Fruit fly (Drosophila melanogaster) whole organism, embryonic: Measurements from ENCODE around the gene Ssu72.

Experiments used
- Ada2b ChIP-seq: fragments of 200-800 bp; sonication (Bioruptor generic); IDR thresholded peaks from 2 replicates; pipeline ENCODE4 v1.3.6; 2022; ENCODE audit warnings: missing biosample characterization, missing genetic modification characterization
- Atf6 ChIP-seq: fragments of 200-800 bp; sonication (Bioruptor generic); IDR thresholded peaks from 2 replicates; pipeline ENCODE4 v1.3.6; 2022; ENCODE audit warnings: missing biosample characterization, missing genetic modification characterization
- CG10274 ChIP-seq: fragments of 200-800 bp; sonication (Bioruptor generic); optimal IDR thresholded peaks from 3 replicates; lab custom pipeline; 2017; ENCODE audit warnings: missing biosample characterization, mild to moderate bottlenecking, missing genetic modification characterization
- CG10979 ChIP-seq: fragments of 200-800 bp; sonication (Bioruptor generic); optimal IDR thresholded peaks from 2 replicates; lab custom pipeline; 2018; ENCODE audit warnings: missing biosample characterization, mild to moderate bottlenecking, missing genetic modification characterization, moderate library complexity
- CG11696 ChIP-seq: fragments of 200-800 bp; sonication (Bioruptor generic); IDR thresholded peaks from 2 replicates; pipeline ENCODE4 v1.3.6; 2022; ENCODE audit warnings: missing biosample characterization, missing genetic modification characterization
- CG12744 ChIP-seq: fragments of 200-800 bp; sonication (Bioruptor generic); optimal IDR thresholded peaks from 2 replicates; lab custom pipeline; 2016; ENCODE audit warnings: missing biosample characterization, missing genetic modification characterization
- CG13775 ChIP-seq: fragments of 200-800 bp; sonication (Bioruptor generic); optimal IDR thresholded peaks from 3 replicates; lab custom pipeline; 2017; ENCODE audit warnings: missing biosample characterization, mild to moderate bottlenecking, missing genetic modification characterization
- CG15696 ChIP-seq: fragments of 200-800 bp; sonication (Bioruptor generic); optimal IDR thresholded peaks from 2 replicates; lab custom pipeline; 2019; ENCODE audit warnings: missing biosample characterization, mild to moderate bottlenecking, missing genetic modification characterization, moderate library complexity
- CG1603 ChIP-seq: fragments of 200-800 bp; sonication (Bioruptor generic); optimal IDR thresholded peaks from 2 replicates; lab custom pipeline; 2019; ENCODE audit warnings: missing biosample characterization, mild to moderate bottlenecking, missing genetic modification characterization, moderate library complexity
- CG18262 ChIP-seq: fragments of 200-800 bp; optimal IDR thresholded peaks from 3 replicates; lab custom pipeline; 2019; ENCODE audit warnings: missing biosample characterization, mild to moderate bottlenecking, missing genetic modification characterization, moderate library complexity
- CG30403 ChIP-seq: fragments of 200-800 bp; sonication (Bioruptor generic); optimal IDR thresholded peaks from 3 replicates; lab custom pipeline; 2016; ENCODE audit warnings: missing biosample characterization, missing genetic modification characterization
- CG31365 ChIP-seq: fragments of 200-800 bp; sonication (Bioruptor generic); optimal IDR thresholded peaks from 2 replicates; lab custom pipeline; 2018; ENCODE audit warnings: missing biosample characterization, mild to moderate bottlenecking, missing genetic modification characterization
- CG3407 ChIP-seq: fragments of 200-800 bp; sonication (Bioruptor generic); optimal IDR thresholded peaks from 2 replicates; lab custom pipeline; 2018; ENCODE audit warnings: missing biosample characterization, mild to moderate bottlenecking, missing genetic modification characterization
- CG3847 ChIP-seq: fragments of 200-800 bp; sonication (Bioruptor generic); IDR thresholded peaks from 2 replicates; pipeline ENCODE4 v1.3.6; 2022; ENCODE audit warnings: missing biosample characterization, missing genetic modification characterization
- CG4282 ChIP-seq: fragments of 200-800 bp; sonication (Bioruptor generic); optimal IDR thresholded peaks from 2 replicates; lab custom pipeline; 2016; ENCODE audit warnings: missing biosample characterization, missing genetic modification characterization
- CG4820 ChIP-seq: fragments of 200-800 bp; sonication (Bioruptor generic); optimal IDR thresholded peaks from 3 replicates; lab custom pipeline; 2016; ENCODE audit warnings: missing biosample characterization, missing genetic modification characterization
- CG4854 ChIP-seq: fragments of 200-800 bp; sonication (Bioruptor generic); optimal IDR thresholded peaks from 2 replicates; lab custom pipeline; 2016; ENCODE audit warnings: missing biosample characterization, missing genetic modification characterization, inconsistent platforms
- CG6689 ChIP-seq: fragments of 200-800 bp; sonication (Bioruptor generic); IDR thresholded peaks from 2 replicates; pipeline ENCODE4 v1.3.6; 2022; ENCODE audit warnings: missing biosample characterization, missing genetic modification characterization
- CG7556 ChIP-seq: fragments of 200-800 bp; sonication (Bioruptor generic); optimal IDR thresholded peaks from 2 replicates; lab custom pipeline; 2017; ENCODE audit warnings: missing biosample characterization, mild to moderate bottlenecking, missing genetic modification characterization
- CG8290 ChIP-seq, 3 experiments: fragments of 200-800 bp; sonication (Bioruptor generic); optimal IDR thresholded peaks; 2 replicates each; lab custom pipeline; 2016 to 2019; ENCODE audit warnings: missing biosample characterization in 3 of 3, missing genetic modification characterization in 3 of 3, mild to moderate bottlenecking in 2 of 3, moderate library complexity in 1 of 3
- CG8478 ChIP-seq: fragments of >200 bp; optimal IDR thresholded peaks from 2 replicates; lab custom pipeline; 2018
- Chrac-16 ChIP-seq: fragments of 200-800 bp; sonication (Bioruptor generic); optimal IDR thresholded peaks from 3 replicates; lab custom pipeline; 2016; ENCODE audit warnings: missing biosample characterization, missing genetic modification characterization
- Dad ChIP-seq: fragments of 200-800 bp; sonication (Bioruptor generic); optimal IDR thresholded peaks from 3 replicates; lab custom pipeline; 2016; ENCODE audit warnings: missing biosample characterization, missing genetic modification characterization
- Elba2 ChIP-seq: fragments of 200-800 bp; sonication (Bioruptor generic); optimal IDR thresholded peaks from 3 replicates; lab custom pipeline; 2016; ENCODE audit warnings: missing biosample characterization, missing genetic modification characterization
- HHEX ChIP-seq: fragments of 200-800 bp; sonication (Bioruptor generic); optimal IDR thresholded peaks from 3 replicates; lab custom pipeline; 2017; ENCODE audit warnings: missing biosample characterization, mild to moderate bottlenecking, missing genetic modification characterization, missing genetic modification reagents
- HLH4C ChIP-seq: fragments of 200-800 bp; sonication (Bioruptor generic); IDR thresholded peaks from 3 replicates; pipeline ENCODE4 v1.3.6; 2022; ENCODE audit warnings: missing biosample characterization, missing genetic modification characterization; ENCODE audit not compliant: partially characterized antibody
- Hmr ChIP-seq: fragments of 200-800 bp; sonication (Bioruptor generic); optimal IDR thresholded peaks from 3 replicates; lab custom pipeline; 2017; ENCODE audit warnings: mild to moderate bottlenecking, missing biosample characterization, missing genetic modification reagents, missing genetic modification characterization
- Hr39 ChIP-seq: fragments of >200 bp; optimal IDR thresholded peaks from 2 replicates; lab custom pipeline; 2017
- Hsf ChIP-seq: fragments of 200-800 bp; sonication (Bioruptor generic); optimal IDR thresholded peaks from 3 replicates; lab custom pipeline; 2016; ENCODE audit warnings: missing biosample characterization, missing genetic modification characterization
- Lpt ChIP-seq: fragments of >200 bp; optimal IDR thresholded peaks from 2 replicates; lab custom pipeline; 2018; ENCODE audit warnings: missing biosample characterization, missing genetic modification characterization
- Nf-YC ChIP-seq: fragments of 200-800 bp; optimal IDR thresholded peaks from 3 replicates; lab custom pipeline; 2019; ENCODE audit warnings: missing biosample characterization, mild to moderate bottlenecking, missing genetic modification characterization, moderate library complexity
- Pdp1 ChIP-seq, 2 experiments: fragments of 200-800 bp; sonication (Bioruptor generic); optimal IDR thresholded peaks; 3 replicates each; lab custom pipeline; 2016; ENCODE audit warnings: missing biosample characterization in 2 of 2, missing genetic modification characterization in 2 of 2, mild to moderate bottlenecking in 1 of 2, moderate library complexity in 1 of 2
- Sry-β ChIP-seq: fragments of 200-800 bp; sonication (Bioruptor generic); optimal IDR thresholded peaks from 2 replicates; lab custom pipeline; 2018; ENCODE audit warnings: missing biosample characterization, mild to moderate bottlenecking, missing genetic modification characterization, moderate library complexity
- YL-1 ChIP-seq: fragments of 200-800 bp; sonication (Bioruptor generic); optimal IDR thresholded peaks from 3 replicates; lab custom pipeline; 2017; ENCODE audit warnings: missing biosample characterization, mild to moderate bottlenecking, missing genetic modification characterization
- ap ChIP-seq: fragments of 200-800 bp; sonication (Bioruptor generic); IDR thresholded peaks from 2 replicates; pipeline ENCODE4 v1.3.6; 2022; ENCODE audit warnings: missing biosample characterization, missing genetic modification characterization
- fd64A ChIP-seq: fragments of 200-800 bp; sonication (Bioruptor generic); optimal IDR thresholded peaks from 3 replicates; lab custom pipeline; 2018; ENCODE audit warnings: missing biosample characterization, mild to moderate bottlenecking, missing genetic modification characterization
- ftz-f1 ChIP-seq: fragments of 200-800 bp; sonication (Bioruptor generic); optimal IDR thresholded peaks from 2 replicates; lab custom pipeline; 2016; ENCODE audit warnings: missing biosample characterization, missing genetic modification characterization
- gcm ChIP-seq: fragments of 200-800 bp; sonication (Bioruptor generic); optimal IDR thresholded peaks from 2 replicates; lab custom pipeline; 2019; ENCODE audit warnings: missing biosample characterization, mild to moderate bottlenecking, missing genetic modification characterization, moderate library complexity
- hkb ChIP-seq, 2 experiments: fragments of 200-800 bp in 1 of 2; fragments of >200 bp in 1 of 2; sonication (Bioruptor generic) in 1 of 2; IDR thresholded peaks in 1 of 2; optimal IDR thresholded peaks in 1 of 2; 2 replicates each; pipeline versions ENCODE4 v1.3.6 to Lab custom; 2017 to 2022; ENCODE audit warnings: missing biosample characterization in 1 of 2, missing genetic modification characterization in 1 of 2
- ind ChIP-seq: fragments of 200-800 bp; sonication (Bioruptor generic); optimal IDR thresholded peaks from 3 replicates; lab custom pipeline; 2016; ENCODE audit warnings: missing biosample characterization, missing genetic modification characterization
- ken ChIP-seq: fragments of 200-800 bp; sonication (Bioruptor generic); IDR thresholded peaks from 3 replicates; pipeline ENCODE4 v1.3.6; 2022; ENCODE audit warnings: missing biosample characterization, missing genetic modification characterization
- ranshi ChIP-seq: fragments of 200-800 bp; sonication (Bioruptor generic); IDR thresholded peaks from 2 replicates; pipeline ENCODE4 v1.3.6; 2022; ENCODE audit warnings: missing biosample characterization, missing genetic modification characterization
- row ChIP-seq: fragments of 200-800 bp; sonication (Bioruptor generic); IDR thresholded peaks from 3 replicates; pipeline ENCODE4 v1.3.6; 2022; ENCODE audit warnings: missing biosample characterization, missing genetic modification characterization
- sens ChIP-seq: fragments of 200-800 bp; sonication (Bioruptor generic); peaks from one replicate; lab custom pipeline; 2016; ENCODE audit warnings: missing biosample characterization, missing genetic modification characterization
- stc ChIP-seq: fragments of 200-800 bp; sonication (Bioruptor generic); IDR thresholded peaks from 2 replicates; pipeline ENCODE4 v1.3.6; 2022; ENCODE audit warnings: missing biosample characterization, missing genetic modification characterization
- sug ChIP-seq: fragments of 200-800 bp; optimal IDR thresholded peaks from 2 replicates; lab custom pipeline; 2019; ENCODE audit warnings: missing biosample characterization, mild to moderate bottlenecking, missing genetic modification characterization, moderate library complexity
- tna ChIP-seq: fragments of 200-800 bp; sonication (Bioruptor generic); IDR thresholded peaks from 2 replicates; pipeline ENCODE4 v1.3.6; 2022; ENCODE audit warnings: missing biosample characterization, missing genetic modification characterization; ENCODE audit not compliant: partially characterized antibody
- ttk ChIP-seq: fragments of 200-800 bp; sonication (Bioruptor generic); IDR thresholded peaks from 2 replicates; pipeline ENCODE4 v2.1.2; 2022; ENCODE audit warnings: missing biosample characterization, missing genetic modification characterization
- unc-4 ChIP-seq: fragments of 200-800 bp; sonication (Bioruptor generic); IDR thresholded peaks from 2 replicates; pipeline ENCODE4 v1.3.6; 2022; ENCODE audit warnings: missing biosample characterization, missing genetic modification characterization; ENCODE audit not compliant: partially characterized antibody
- usp ChIP-seq: fragments of >200 bp; optimal IDR thresholded peaks from 2 replicates; lab custom pipeline; 2017; ENCODE audit warnings: missing biosample characterization, missing genetic modification characterization
- vfl ChIP-seq: fragments of 200-800 bp; sonication (Bioruptor generic); optimal IDR thresholded peaks from 2 replicates; lab custom pipeline; 2016; ENCODE audit warnings: missing biosample characterization, missing genetic modification characterization
- yki ChIP-seq: fragments of >200 bp; optimal IDR thresholded peaks from 3 replicates; lab custom pipeline; 2018

Gene Ssu72

dm6 chrX:19701611-19702010 is 37.2 kb downstream of the Ssu72 start, which contains the start of gene Tcs4 (continued):
- TF ChIP-seq Sry-β (no peak), CG7556 (GFP tag; lab: Kevin White, UChicago) (peak; percentile 5), Pdp1 (GFP tag; optimal IDR thresholded peaks at IDR 0.05; lab: Kevin White, UChicago) (peak in 1 of 2 experiments; percentile 83), CG6689 (GFP tag; lab: Robert Waterston, UW) (no peak), HHEX (GFP tag; lab: Kevin White, UChicago) (no peak), stc (no peak), ranshi (GFP tag; lab: Robert Waterston, UW) (0 out of 2 replicates have a peak, but pooled peaks have one; percentile 12), Dad (GFP tag; lab: Kevin White, UChicago) (no peak), row (peak; percentile 76), CG4854 (GFP tag; lab: Kevin White, UChicago) (no peak), sug (tag; lab: Kevin White, UChicago) (no peak), CG8478 (lab: Kevin White, UChicago) (no peak), HLH4C (GFP tag; lab: Robert Waterston, UW) (peak; percentile 48; the same call in 2 of the 3 replicates), Chrac-16 (GFP tag; lab: Kevin White, UChicago) (no peak), CG10274 (no peak), unc-4 (GFP tag; lab: Robert Waterston, UW) (peak; percentile 46; the same call in 1 of the 2 replicates), ftz-f1 (GFP tag; lab: Kevin White, UChicago) (no peak), usp (GFP tag; lab: Kevin White, UChicago) (no peak), yki (no peak), Hmr (GFP tag; lab: Kevin White, UChicago) (no peak), Hr39 (lab: Kevin White, UChicago) (no peak), fd64A (no peak), Ada2b (no peak), tna (GFP tag; lab: Robert Waterston, UW) (no peak), vfl (GFP tag; lab: Kevin White, UChicago) (no peak), CG3407 (GFP tag; lab: Kevin White, UChicago) (no peak), ken (0 out of 3 replicates have a peak, but pooled peaks have one; percentile 4), sens (GFP tag; lab: Kevin White, UChicago) (peak; percentile 62), CG13775 (peak; percentile 22), CG18262 (peak; percentile 37), Hsf (no peak), CG31365 (tag; lab: Kevin White, UChicago) (no peak), Atf6 (no peak), CG30403 (GFP tag; lab: Kevin White, UChicago) (peak; percentile 44), gcm (GFP tag; lab: Kevin White, UChicago) (peak; percentile 3), CG11696 (GFP tag; lab: Robert Waterston, UW) (no peak), Elba2 (GFP tag; lab: Kevin White, UChicago) (peak; percentile 25), ttk (GFP tag; lab: Robert Waterston, UW) (no peak), CG15696 (tag; lab: Kevin White, UChicago) (peak; percentile 30), Nf-YC (tag; lab: Kevin White, UChicago) (peak; percentile 19), CG1603 (tag; lab: Kevin White, UChicago) (peak; percentile 29), CG10979 (tag; lab: Kevin White, UChicago) (peak; percentile 31), CG4820 (GFP tag; lab: Kevin White, UChicago) (no peak), CG4282 (GFP tag; lab: Kevin White, UChicago) (no peak), CG3847 (no peak), YL-1 (GFP tag; lab: Kevin White, UChicago) (peak; percentile 48), ap (no peak), Lpt (GFP tag; lab: Kevin White, UChicago) (no peak), ind (GFP tag; lab: Kevin White, UChicago) (no peak), CG12744 (GFP tag; lab: Kevin White, UChicago) (no peak), CG8290 (GFP tag; optimal IDR thresholded peaks at IDR 0.05; lab: Kevin White, UChicago) (peak; percentile 4), CG8290 (tag; optimal IDR thresholded peaks at IDR 0.05; lab: Kevin White, UChicago) (no peak), hkb (optimal IDR thresholded peaks at IDR 0.05; lab: Kevin White, UChicago) (no peak), hkb (GFP tag; IDR thresholded peaks at IDR 0.05; lab: Robert Waterston, UW) (no peak)
